Fruit fly (Drosophila melanogaster): Measurements from ENCODE around the gene Sam-S.

dm6 chr2L:162208-162607 is 55.5 kb downstream of the Sam-S start:
- no peak for TF ChIP-seq foxo (GFP tag; optimal IDR thresholded peaks at IDR 0.05)
- no peak for TF ChIP-seq Abd-B (GFP tag; optimal IDR thresholded peaks at IDR 0.05)
- no peak for TF ChIP-seq fru (GFP tag; optimal IDR thresholded peaks at IDR 0.05)
- TF ChIP-seq Hnf4 (GFP tag; optimal IDR thresholded peaks at IDR 0.05), result no peak

All from whole organism, wandering third instar larva.